Fruit fly (Drosophila melanogaster) whole organism, embryonic: ENCODE results near the gene CG18258.

Experiments used
- Adf1 ChIP-seq: fragments of 200-800 bp; sonication (Bioruptor generic); IDR thresholded peaks from 2 replicates; pipeline ENCODE4 v1.3.6; 2022; ENCODE audit warnings: missing biosample characterization, missing genetic modification characterization
- CG1602 ChIP-seq: fragments of 200-800 bp; sonication (Bioruptor generic); optimal IDR thresholded peaks from 3 replicates; lab custom pipeline; 2016; ENCODE audit warnings: missing biosample characterization, missing genetic modification characterization
- CG5245 ChIP-seq: fragments of 200-800 bp; sonication (Bioruptor generic); optimal IDR thresholded peaks from 3 replicates; lab custom pipeline; 2016; ENCODE audit warnings: missing biosample characterization, missing genetic modification characterization
- CG9876 ChIP-seq: fragments of 200-800 bp; sonication (Bioruptor generic); optimal IDR thresholded peaks from 2 replicates; lab custom pipeline; 2016; ENCODE audit warnings: missing biosample characterization, missing genetic modification characterization
- Nf-YC ChIP-seq: fragments of 200-800 bp; optimal IDR thresholded peaks from 3 replicates; lab custom pipeline; 2019; ENCODE audit warnings: missing biosample characterization, mild to moderate bottlenecking, missing genetic modification characterization, moderate library complexity
- Sry-δ ChIP-seq: fragments of 200-800 bp; sonication (Bioruptor generic); optimal IDR thresholded peaks from 2 replicates; lab custom pipeline; 2016; ENCODE audit warnings: missing biosample characterization, missing genetic modification characterization
- Usf ChIP-seq: fragments of 200-800 bp; sonication (Bioruptor generic); optimal IDR thresholded peaks from 2 replicates; lab custom pipeline; 2017; ENCODE audit warnings: missing genotype, missing biosample characterization, missing genetic modification characterization
- disco-r ChIP-seq: fragments of 200-800 bp; sonication (Bioruptor generic); optimal IDR thresholded peaks from 2 replicates; lab custom pipeline; 2016; ENCODE audit warnings: missing biosample characterization, missing genetic modification characterization
- seq ChIP-seq: fragments of 200-800 bp; sonication (Bioruptor generic); IDR thresholded peaks from 2 replicates; pipeline ENCODE4 v1.3.6; 2022; ENCODE audit warnings: missing biosample characterization, missing genetic modification characterization
- so ChIP-seq: fragments of 200-800 bp; sonication (Bioruptor generic); IDR thresholded peaks from 3 replicates; pipeline ENCODE4 v1.3.6; 2022; ENCODE audit warnings: missing biosample characterization, missing genetic modification characterization
- zen ChIP-seq: fragments of 200-800 bp; sonication (Bioruptor generic); optimal IDR thresholded peaks from 3 replicates; lab custom pipeline; 2018; ENCODE audit warnings: missing biosample characterization, mild to moderate bottlenecking, missing genetic modification characterization, moderate library complexity

DNA sequence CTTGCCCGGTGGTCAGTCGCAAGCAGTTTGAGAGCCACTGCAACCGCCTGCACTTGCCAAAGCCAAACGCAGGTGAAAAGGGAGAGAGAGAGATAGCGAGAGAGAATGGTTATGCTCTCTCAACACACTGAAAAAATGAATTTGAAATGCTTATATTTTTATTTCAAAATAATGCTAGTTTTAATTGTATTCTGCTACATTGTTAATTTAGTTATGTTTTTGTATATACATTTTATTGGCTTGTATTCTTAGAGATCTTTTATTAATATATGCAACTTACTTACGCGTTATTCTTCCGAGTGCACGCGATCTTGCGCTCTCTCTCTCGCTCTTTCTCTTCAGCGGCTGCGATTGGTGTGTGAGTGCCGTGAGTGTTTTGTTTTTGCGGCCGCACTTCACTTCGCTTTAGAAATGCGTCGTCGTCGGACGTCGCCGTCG lies 33.6 kb upstream of the CG18258 start:
- TF ChIP-seq CG9876 (GFP tag; lab: Kevin White, UChicago) (no peak), Sry-δ (GFP tag; lab: Kevin White, UChicago) (peak; percentile 51), so (GFP tag; lab: Robert Waterston, UW) (peak; percentile 97), disco-r (GFP tag; lab: Kevin White, UChicago) (no peak), Nf-YC (peak; percentile 93), CG1602 (peak; percentile 63), Adf1 (GFP tag; lab: Robert Waterston, UW) (no peak), zen (tag; lab: Kevin White, UChicago) (peak; percentile 98), seq (GFP tag; lab: Robert Waterston, UW) (peak; percentile 92), Usf (GFP tag; lab: Kevin White, UChicago) (peak; percentile 39), CG5245 (GFP tag; lab: Kevin White, UChicago) (peak; percentile 96)
